Fruit fly (Drosophila melanogaster) whole organism, pupa: ENCODE measurements around the gene CG15172.

Experiments
- CG10348 ChIP-seq: fragments of 200-800 bp; sonication (Bioruptor generic); IDR thresholded peaks from 2 replicates; pipeline ENCODE4 v1.3.6; 2022; ENCODE audit warnings: missing biosample characterization, missing genetic modification characterization
- CG8159 ChIP-seq: fragments of 200-800 bp; sonication (Bioruptor generic); optimal IDR thresholded peaks from 3 replicates; lab custom pipeline; 2018; ENCODE audit warnings: missing biosample characterization, mild to moderate bottlenecking, missing genetic modification characterization, moderate library complexity

- TF ChIP-seq CG8159 (no peak), CG10348 (GFP tag; lab: Robert Waterston, UW) (no peak)
Observed at dm6 chr2L:19017060-19017459, 5.2 kb upstream of the CG15172 start.
